Fruit fly (Drosophila melanogaster): Measurements from ENCODE around the gene CG32249.

DNA sequence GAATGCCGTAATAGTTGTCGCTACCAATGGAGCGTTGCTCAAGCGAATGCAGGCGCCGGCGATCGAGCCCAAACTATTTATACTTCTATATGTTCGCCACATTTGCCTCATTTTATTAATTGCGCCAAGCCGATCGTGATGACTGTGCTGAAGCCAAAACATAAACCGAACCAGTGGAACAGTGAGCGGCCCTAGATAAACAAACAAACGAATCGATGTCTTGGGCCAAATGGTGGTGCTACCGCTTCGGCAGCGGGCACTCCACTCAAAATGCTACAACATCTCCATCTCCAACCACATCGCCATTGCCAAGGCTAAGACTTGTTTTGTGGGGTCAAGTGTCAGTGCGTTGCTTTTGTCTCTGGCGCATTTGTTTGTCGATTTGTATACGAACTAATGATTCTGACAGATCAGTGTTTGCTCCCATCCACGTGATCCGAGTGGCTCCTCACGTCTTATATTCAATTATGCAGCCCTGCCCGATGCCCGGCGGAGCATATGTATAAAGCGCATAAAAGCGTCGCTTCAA lies 6.0 kb upstream of the CG32249 start, which contains the start of gene CG15024:
- TF ChIP-seq psq (optimal IDR thresholded peaks at IDR 0.05) (no peak), pan (optimal IDR thresholded peaks at IDR 0.05) (no peak), Dll (optimal IDR thresholded peaks at IDR 0.05) (no peak), EcR (GFP tag; optimal IDR thresholded peaks at IDR 0.05) (no peak), CG8478 (optimal IDR thresholded peaks at IDR 0.05) (no peak), usp (GFP tag; optimal IDR thresholded peaks at IDR 0.05) (no peak)
